Fruit fly (Drosophila melanogaster): ENCODE results near the gene Or71a.

The Or71a gene

DNA sequence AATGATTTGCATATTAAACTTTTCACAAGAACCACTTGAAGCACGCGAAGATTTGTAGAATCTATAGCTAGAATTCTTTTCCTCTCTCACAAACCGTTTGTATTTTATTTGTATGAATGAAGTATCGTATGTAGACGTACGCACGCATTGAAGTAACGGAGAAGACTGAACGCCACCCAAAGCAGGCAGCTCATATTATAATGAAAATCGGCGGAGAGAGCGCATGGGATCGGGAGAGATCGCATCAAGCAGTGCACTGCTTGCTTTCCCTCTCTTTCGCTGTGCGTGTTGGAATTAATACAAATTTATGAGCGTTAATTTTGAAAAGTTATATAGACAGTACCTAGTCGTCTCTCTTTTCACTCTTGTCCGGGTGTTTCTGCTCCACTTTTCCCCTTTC, 1.0 kb upstream of the Or71a start:
- TF ChIP-seq hkb (optimal IDR thresholded peaks at IDR 0.05): no peak
- peak; percentile 33; the same call in 1 of the 2 replicates for TF ChIP-seq hkb (GFP tag; IDR thresholded peaks at IDR 0.05)
- peak; percentile 79 for TF ChIP-seq vvl (GFP tag; IDR thresholded peaks at IDR 0.05)
- peak; percentile 87 for TF ChIP-seq CG3163 (GFP tag; optimal IDR thresholded peaks at IDR 0.05)
- TF ChIP-seq CG9797 (GFP tag; optimal IDR thresholded peaks at IDR 0.05): no peak
- TF ChIP-seq D19A (tag; optimal IDR thresholded peaks at IDR 0.05): no peak
- peak; percentile 40; the same call in 1 of the 2 replicates for TF ChIP-seq CG42726 (GFP tag; IDR thresholded peaks at IDR 0.05; ENCODE audit: partially characterized antibody)
- TF ChIP-seq dmrt99B (tag; optimal IDR thresholded peaks at IDR 0.05): no peak
- no peak for TF ChIP-seq CG11696 (GFP tag; IDR thresholded peaks at IDR 0.05)
- TF ChIP-seq CG2129 (GFP tag; IDR thresholded peaks at IDR 0.05; ENCODE audit: partially characterized antibody): no peak
- no peak for TF ChIP-seq Drgx (GFP tag; IDR thresholded peaks at IDR 0.05)
- peak; percentile 2 for TF ChIP-seq CG34376 (GFP tag; optimal IDR thresholded peaks at IDR 0.05)
- no peak for TF ChIP-seq Gug (GFP tag; IDR thresholded peaks at IDR 0.05)
- no peak for TF ChIP-seq ham (GFP tag; IDR thresholded peaks at IDR 0.05)
- TF ChIP-seq hbn (GFP tag; IDR thresholded peaks at IDR 0.05; ENCODE audit: partially characterized antibody): 0 out of 2 replicates have a peak, but pooled peaks have one; percentile 19
- peak; percentile 37; the same call in 1 of the 2 replicates for TF ChIP-seq NFAT (GFP tag; IDR thresholded peaks at IDR 0.05)
- TF ChIP-seq CG3281 (GFP tag; optimal IDR thresholded peaks at IDR 0.05): peak; percentile 39
- peak; percentile 25 for TF ChIP-seq CG13624 (GFP tag; optimal IDR thresholded peaks at IDR 0.05)
- no peak for TF ChIP-seq HLH3B (GFP tag; IDR thresholded peaks at IDR 0.05)
- peak; percentile 42; the same call in 1 of the 3 replicates for TF ChIP-seq Dbx (GFP tag; IDR thresholded peaks at IDR 0.05)
- TF ChIP-seq CG2199 (GFP tag; IDR thresholded peaks at IDR 0.05): peak; percentile 91
- peak; percentile 45; the same call in 1 of the 2 replicates for TF ChIP-seq Bgb (GFP tag; IDR thresholded peaks at IDR 0.05; ENCODE audit: partially characterized antibody)
- TF ChIP-seq CG32532 (GFP tag; IDR thresholded peaks at IDR 0.05): peak; percentile 50; the same call in 1 of the 2 replicates
- peak; percentile 65; the same call in 2 of the 3 replicates for TF ChIP-seq CG6791 (GFP tag; IDR thresholded peaks at IDR 0.05; ENCODE audit: partially characterized antibody)
- TF ChIP-seq mld (GFP tag; IDR thresholded peaks at IDR 0.05; ENCODE audit: partially characterized antibody): no peak
- TF ChIP-seq CG17361 (GFP tag; IDR thresholded peaks at IDR 0.05): 0 out of 3 replicates have a peak, but pooled peaks have one; percentile 8
- TF ChIP-seq CG2120 (GFP tag; optimal IDR thresholded peaks at IDR 0.05): no peak
- no peak for TF ChIP-seq B-H2 (GFP tag; optimal IDR thresholded peaks at IDR 0.05)
- no peak for TF ChIP-seq Antp (GFP tag; optimal IDR thresholded peaks at IDR 0.05)
- no peak for TF ChIP-seq sd (tag; optimal IDR thresholded peaks at IDR 0.05)
- no peak for TF ChIP-seq CG7987 (GFP tag; optimal IDR thresholded peaks at IDR 0.05)
- peak; percentile 86 for TF ChIP-seq Myb (GFP tag; optimal IDR thresholded peaks at IDR 0.05)
- TF ChIP-seq CG10565 (GFP tag; optimal IDR thresholded peaks at IDR 0.05): no peak
- no peak for TF ChIP-seq CG9215 (GFP tag; IDR thresholded peaks at IDR 0.05)
- TF ChIP-seq Doc3 (GFP tag; IDR thresholded peaks at IDR 0.05; ENCODE audit: partially characterized antibody): no peak
- TF ChIP-seq tap (tag; optimal IDR thresholded peaks at IDR 0.05): peak; percentile 13
- no peak for TF ChIP-seq CG5180 (GFP tag; optimal IDR thresholded peaks at IDR 0.05)
- no peak for TF ChIP-seq crp (GFP tag; optimal IDR thresholded peaks at IDR 0.05)
- no peak for TF ChIP-seq CG12071 (GFP tag; optimal IDR thresholded peaks at IDR 0.05)
- no peak for TF ChIP-seq CG1024 (GFP tag; IDR thresholded peaks at IDR 0.05)
- TF ChIP-seq Meics (GFP tag; optimal IDR thresholded peaks at IDR 0.05): no peak
- TF ChIP-seq CG11456 (GFP tag; IDR thresholded peaks at IDR 0.05): no peak
- TF ChIP-seq CG3407 (GFP tag; optimal IDR thresholded peaks at IDR 0.05): no peak
- TF ChIP-seq CG2202 (tag; optimal IDR thresholded peaks at IDR 0.05): no peak
- no peak for TF ChIP-seq insv (GFP tag; optimal IDR thresholded peaks at IDR 0.05)
- no peak for TF ChIP-seq CG13296 (GFP tag; optimal IDR thresholded peaks at IDR 0.05)
- peak; percentile 65 for TF ChIP-seq Med (GFP tag)
- TF ChIP-seq Fer3 (tag; optimal IDR thresholded peaks at IDR 0.05): no peak
- peak; percentile 67 for TF ChIP-seq ato (GFP tag; IDR thresholded peaks at IDR 0.05; ENCODE audit: partially characterized antibody)
- TF ChIP-seq tna (GFP tag; IDR thresholded peaks at IDR 0.05; ENCODE audit: partially characterized antibody): peak; percentile 19; the same call in 1 of the 2 replicates
